Fruit fly (Drosophila melanogaster) whole organism, adult: ENCODE measurements around the gene Gr64e.

Source experiments
- CG7045 ChIP-seq: fragments of 200-800 bp; sonication (Bioruptor generic); optimal IDR thresholded peaks from 2 replicates; lab custom pipeline; 2017; ENCODE audit warnings: missing biosample characterization, mild to moderate bottlenecking, missing genetic modification characterization
- bab1 ChIP-seq: fragments of 200-800 bp; sonication (Bioruptor generic); optimal IDR thresholded peaks from 3 replicates; lab custom pipeline; 2019; ENCODE audit warnings: missing biosample characterization, mild to moderate bottlenecking, missing genetic modification characterization, moderate library complexity

DNA sequence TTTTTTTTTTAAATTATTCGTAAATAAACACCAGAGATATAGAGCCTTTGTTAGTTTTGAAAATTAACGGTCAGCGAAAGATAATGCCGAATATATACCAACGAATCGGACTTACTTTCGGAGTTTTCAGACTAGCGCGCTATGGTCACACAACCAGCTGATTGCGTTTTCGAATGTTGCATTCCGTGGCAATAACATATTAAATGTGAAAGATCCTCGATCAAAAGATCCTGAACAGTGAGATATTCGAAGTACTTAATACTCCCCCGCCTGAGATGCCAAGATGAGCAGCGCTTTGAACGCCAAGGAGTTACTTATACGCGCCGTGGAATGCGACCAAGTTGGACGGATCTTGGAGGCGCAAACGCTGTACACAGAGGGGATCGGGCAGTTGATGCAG is 28.6 kb upstream of the Gr64e start, which contains the start of gene CG14985:
- TF ChIP-seq CG7045 (GFP tag; lab: Kevin White, UChicago): no peak
- TF ChIP-seq bab1 (GFP tag; lab: Kevin White, UChicago): no peak
